Fruit fly (Drosophila melanogaster): ENCODE measurements around the gene hh.

dm6 chr3R:23130884-23131283 is 10.8 kb downstream of the hh start:
- TF ChIP-seq Sin3A (optimal IDR thresholded peaks at IDR 0.05) (no peak), h (optimal IDR thresholded peaks at IDR 0.05) (no peak), psq (optimal IDR thresholded peaks at IDR 0.05) (no peak), ttk (optimal IDR thresholded peaks at IDR 0.05) (no peak), insv (optimal IDR thresholded peaks at IDR 0.05) (no peak), Myc (optimal IDR thresholded peaks at IDR 0.05) (no peak)

Measured in Kc167 (cell line).